Worm (Caenorhabditis elegans) whole organism, late embryonic: ENCODE results near the gene ggtb-1.

Source experiments
- C08G9.2 ChIP-seq: sonication (generic microtip); optimal IDR thresholded peaks from 2 replicates; lab custom pipeline; 2016; ENCODE audit warnings: mild to moderate bottlenecking, missing genetic modification characterization, moderate library complexity, missing compliant biosample characterization
- C38D4.7 ChIP-seq: fragments of 200-800 bp; sonication (Bioruptor generic); optimal IDR thresholded peaks from 2 replicates; lab custom pipeline; 2018; ENCODE audit warnings: mild to moderate bottlenecking, missing genetic modification characterization, moderate library complexity, missing compliant biosample characterization
- F13H6.1 ChIP-seq: sonication (generic microtip); optimal IDR thresholded peaks from 2 replicates; lab custom pipeline; 2016; ENCODE audit warnings: missing genetic modification characterization, missing compliant biosample characterization
- K09A11.1 ChIP-seq: sonication (generic microtip); optimal IDR thresholded peaks from 2 replicates; lab custom pipeline; 2017; ENCODE audit warnings: antibody characterized with exemption, mild to moderate bottlenecking, missing genetic modification characterization, missing compliant biosample characterization; ENCODE audit not compliant: insufficient read depth
- Y22D7AL.16 ChIP-seq: sonication (generic microtip); optimal IDR thresholded peaks from 2 replicates; lab custom pipeline; 2016; ENCODE audit warnings: missing genetic modification characterization, missing compliant biosample characterization
- ama-1 ChIP-seq: fragments of 150-350 bp; optimal IDR thresholded peaks from 2 replicates; lab custom pipeline; 2014
- ceh-18 ChIP-seq: sonication (generic microtip); optimal IDR thresholded peaks from 2 replicates; lab custom pipeline; 2016; ENCODE audit warnings: missing genetic modification characterization, missing compliant biosample characterization
- ceh-19 ChIP-seq: fragments of 200-800 bp; sonication (Bioruptor generic); optimal IDR thresholded peaks from 2 replicates; lab custom pipeline; 2018; ENCODE audit warnings: mild to moderate bottlenecking, missing genetic modification characterization, missing compliant biosample characterization
- ceh-31 ChIP-seq: sonication (generic microtip); optimal IDR thresholded peaks from 2 replicates; lab custom pipeline; 2016; ENCODE audit warnings: missing genetic modification characterization, missing compliant biosample characterization
- ceh-34 ChIP-seq: sonication (generic microtip); optimal IDR thresholded peaks from 2 replicates; lab custom pipeline; 2016; ENCODE audit warnings: mild to moderate bottlenecking, missing genetic modification characterization, missing compliant biosample characterization
- ceh-48 ChIP-seq: sonication (generic microtip); optimal IDR thresholded peaks from 2 replicates; lab custom pipeline; 2016; ENCODE audit warnings: missing genetic modification characterization, inconsistent platforms, missing compliant biosample characterization
- ceh-6 ChIP-seq: fragments of 200-800 bp; sonication (Bioruptor generic); optimal IDR thresholded peaks from 2 replicates; lab custom pipeline; 2018; ENCODE audit warnings: mild to moderate bottlenecking, missing genetic modification characterization, missing compliant biosample characterization
- dve-1 ChIP-seq: sonication (generic microtip); optimal IDR thresholded peaks from 2 replicates; lab custom pipeline; 2017; ENCODE audit warnings: antibody characterized with exemption, mild to moderate bottlenecking, missing genetic modification characterization, missing compliant biosample characterization
- elt-2 ChIP-seq: sonication (generic microtip); optimal IDR thresholded peaks from 2 replicates; lab custom pipeline; 2016; ENCODE audit warnings: missing genetic modification reagents, missing genetic modification characterization, missing compliant biosample characterization
- ets-4 ChIP-seq: sonication (generic microtip); optimal IDR thresholded peaks from 2 replicates; lab custom pipeline; 2016; ENCODE audit warnings: missing genetic modification characterization, missing compliant biosample characterization
- fkh-10 ChIP-seq: fragments of 150-350 bp; optimal IDR thresholded peaks from 2 replicates; lab custom pipeline; 2014; ENCODE audit warnings: missing biosample characterization, missing genetic modification reagents, missing genetic modification characterization
- fkh-6 ChIP-seq: sonication (generic microtip); optimal IDR thresholded peaks from 2 replicates; lab custom pipeline; 2016; ENCODE audit warnings: missing genetic modification characterization, missing compliant biosample characterization
- gmeb-2 ChIP-seq: sonication (generic microtip); optimal IDR thresholded peaks from 2 replicates; lab custom pipeline; 2016; ENCODE audit warnings: missing genetic modification characterization, inconsistent platforms, missing compliant biosample characterization
- hlh-8 ChIP-seq: sonication (generic microtip); optimal IDR thresholded peaks from 2 replicates; lab custom pipeline; 2016; ENCODE audit warnings: missing genotype, missing genetic modification characterization, missing compliant biosample characterization
- lim-6 ChIP-seq: sonication (generic microtip); optimal IDR thresholded peaks from 2 replicates; lab custom pipeline; 2016; ENCODE audit warnings: missing genetic modification characterization, missing compliant biosample characterization
- madf-2 ChIP-seq: sonication (generic microtip); optimal IDR thresholded peaks from 2 replicates; lab custom pipeline; 2017; ENCODE audit warnings: missing genetic modification characterization, missing compliant biosample characterization
- nhr-11 ChIP-seq: fragments of 150-350 bp; optimal IDR thresholded peaks from 2 replicates; lab custom pipeline; 2014; ENCODE audit warnings: missing biosample characterization, missing genetic modification characterization
- pax-1 ChIP-seq: fragments of 150-350 bp; optimal IDR thresholded peaks from 2 replicates; lab custom pipeline; 2014; ENCODE audit warnings: missing biosample characterization, missing genetic modification characterization
- pha-4 ChIP-seq: fragments of 150-350 bp; optimal IDR thresholded peaks from 2 replicates; lab custom pipeline; 2018; ENCODE audit warnings: missing biosample characterization, missing genetic modification reagents, missing genetic modification characterization
- ref-2 ChIP-seq: sonication (generic microtip); optimal IDR thresholded peaks from 2 replicates; lab custom pipeline; 2016; ENCODE audit warnings: missing genetic modification characterization, missing compliant biosample characterization
- rnt-1 ChIP-seq: sonication (generic microtip); optimal IDR thresholded peaks from 2 replicates; lab custom pipeline; 2016; ENCODE audit warnings: missing genetic modification characterization, missing compliant biosample characterization
- sdc-2 ChIP-seq: sonication (generic microtip); optimal IDR thresholded peaks from 2 replicates; lab custom pipeline; 2016; ENCODE audit warnings: missing genotype, missing genetic modification characterization, missing compliant biosample characterization
- sox-2 ChIP-seq: fragments of 200-800 bp; sonication (Bioruptor generic); IDR thresholded peaks from 2 replicates; pipeline ENCODE4 v1.3.6; 2022; ENCODE audit warnings: missing genetic modification reagents, missing genetic modification characterization, missing compliant biosample characterization
- tbx-2 ChIP-seq: sonication (generic microtip); optimal IDR thresholded peaks from 2 replicates; lab custom pipeline; 2016; ENCODE audit warnings: missing genetic modification characterization, missing compliant biosample characterization
- tbx-7 ChIP-seq: sonication (generic microtip); optimal IDR thresholded peaks from 2 replicates; lab custom pipeline; 2016; ENCODE audit warnings: missing genotype, missing genetic modification characterization, missing compliant biosample characterization
- unc-42 ChIP-seq: sonication (generic microtip); optimal IDR thresholded peaks from 2 replicates; lab custom pipeline; 2016; ENCODE audit warnings: missing genotype, missing genetic modification characterization, missing compliant biosample characterization
- unc-86 ChIP-seq: sonication (generic microtip); optimal IDR thresholded peaks from 2 replicates; lab custom pipeline; 2016; ENCODE audit warnings: missing genetic modification characterization, missing compliant biosample characterization

The ggtb-1 gene

ce11 chrIII:7090545-7090944 is 43.0 kb upstream of the ggtb-1 start, which contains the start of gene ZK418.10:
Gene ZK418.10, minus strand, starts transcription at chrIII:7090692.
- no peak for TF ChIP-seq unc-86 (tag; lab: Kevin White, UChicago)
- TF ChIP-seq gmeb-2 (tag; lab: Kevin White, UChicago): no peak
- no peak for TF ChIP-seq C08G9.2 (tag; lab: Kevin White, UChicago)
- TF ChIP-seq fkh-10 (GFP tag; lab: Kevin White, UChicago): no peak
- no peak for TF ChIP-seq ceh-6 (GFP tag; lab: Kevin White, UChicago)
- TF ChIP-seq F13H6.1 (tag; lab: Kevin White, UChicago): no peak
- TF ChIP-seq ceh-34 (tag; lab: Kevin White, UChicago): no peak

ce11 chrIII:7091042-7091441 is 42.5 kb upstream of the ggtb-1 start, which contains the start of gene ZK418.2:
Gene ZK418.2, plus strand, starts transcription at chrIII:7091342.
- no peak for TF ChIP-seq hlh-8 (tag; lab: Kevin White, UChicago)
- TF ChIP-seq ama-1 (lab: Kevin White, UChicago): no peak
- TF ChIP-seq ref-2: no peak
- no peak for TF ChIP-seq ceh-48
- TF ChIP-seq ceh-34 (tag; lab: Kevin White, UChicago): no peak
- no peak for TF ChIP-seq ceh-6 (GFP tag; lab: Kevin White, UChicago)
- no peak for TF ChIP-seq pha-4 (tag; lab: Kevin White, UChicago)
- TF ChIP-seq ets-4 (tag; lab: Kevin White, UChicago): no peak
- TF ChIP-seq unc-86 (tag; lab: Kevin White, UChicago): no peak
- TF ChIP-seq gmeb-2 (tag; lab: Kevin White, UChicago): no peak
- TF ChIP-seq ceh-18: no peak
- no peak for TF ChIP-seq Y22D7AL.16 (tag; lab: Kevin White, UChicago)
- TF ChIP-seq C38D4.7: no peak
- TF ChIP-seq K09A11.1 (tag; lab: Kevin White, UChicago): no peak
- no peak for TF ChIP-seq sox-2 (GFP tag; lab: Robert Waterston, UW)
- no peak for TF ChIP-seq lim-6

- TF ChIP-seq C08G9.2 (tag; lab: Kevin White, UChicago) (no peak), elt-2 (no peak), tbx-2 (tag; lab: Kevin White, UChicago) (no peak), sox-2 (GFP tag; lab: Robert Waterston, UW) (no peak), lim-6 (no peak), tbx-7 (no peak)
Measured at ce11 chrIII:7095156-7095555, 38.4 kb upstream of the ggtb-1 start, which contains the start of gene nhr-9. Gene nhr-9, plus strand, starts transcription at chrIII:7095462.

ce11 chrIII:7096481-7096880 is 37.1 kb upstream of the ggtb-1 start:
- TF ChIP-seq pha-4 (tag; lab: Kevin White, UChicago) (no peak), unc-42 (no peak), nhr-11 (tag; lab: Kevin White, UChicago) (no peak), ref-2 (no peak), fkh-6 (tag; lab: Kevin White, UChicago) (no peak), pax-1 (no peak), ceh-31 (tag; lab: Kevin White, UChicago) (no peak), rnt-1 (no peak), ceh-19 (GFP tag; lab: Kevin White, UChicago) (no peak)

ce11 chrIII:7100001-7100400 is 33.6 kb upstream of the ggtb-1 start, which contains the start of gene ZK418.11:
Gene ZK418.11, plus strand, starts transcription at chrIII:7100289.
- TF ChIP-seq tbx-2 (tag; lab: Kevin White, UChicago): no peak
- no peak for TF ChIP-seq madf-2 (tag; lab: Kevin White, UChicago)
- no peak for TF ChIP-seq dve-1 (tag; lab: Kevin White, UChicago)
- TF ChIP-seq pax-1: no peak
- no peak for TF ChIP-seq nhr-11 (tag; lab: Kevin White, UChicago)
- no peak for TF ChIP-seq sdc-2
- no peak for TF ChIP-seq ceh-18
- no peak for TF ChIP-seq fkh-10 (GFP tag; lab: Kevin White, UChicago)
